Worm (Caenorhabditis elegans) whole organism, midembryonic: ENCODE data around the gene rrf-3.

Source experiments
- T22C8.4 ChIP-seq: fragments of 200-800 bp; sonication (Bioruptor generic); IDR thresholded peaks from 2 replicates; pipeline ENCODE4 v1.3.6; 2022; ENCODE audit warnings: missing genetic modification characterization, missing compliant biosample characterization
- cog-1 ChIP-seq: sonication (generic microtip); optimal IDR thresholded peaks from 2 replicates; lab custom pipeline; 2016; ENCODE audit warnings: missing genetic modification characterization, missing compliant biosample characterization
- flt-1 ChIP-seq: fragments of 200-800 bp; sonication (Bioruptor generic); IDR thresholded peaks from 2 replicates; pipeline ENCODE4 v1.3.6; 2022; ENCODE audit warnings: missing genetic modification characterization, missing compliant biosample characterization
- klf-2 ChIP-seq: fragments of 200-800 bp; sonication (Bioruptor generic); conservative IDR thresholded peaks from 2 replicates; pipeline ENCODE4 v1.3.6; 2022; ENCODE audit warnings: missing genetic modification reagents, missing genetic modification characterization, missing compliant biosample characterization
- med-1 ChIP-seq: sonication (generic microtip); optimal IDR thresholded peaks from 2 replicates; lab custom pipeline; 2017; ENCODE audit warnings: missing genetic modification characterization, mild to moderate bottlenecking, missing compliant biosample characterization, antibody characterized with exemption, missing genetic modification reagents; ENCODE audit not compliant: insufficient read depth
- ref-1 ChIP-seq: fragments of 200-800 bp; sonication (Bioruptor generic); conservative IDR thresholded peaks from 2 replicates; pipeline ENCODE4 v1.3.6; 2022; ENCODE audit warnings: missing genetic modification reagents, missing genetic modification characterization, missing compliant biosample characterization
- tab-1 ChIP-seq: fragments of 200-800 bp; sonication (Bioruptor generic); IDR thresholded peaks from 2 replicates; pipeline ENCODE4 v1.3.6; 2022; ENCODE audit warnings: missing genetic modification characterization, missing compliant biosample characterization
- ztf-23 ChIP-seq: fragments of 200-800 bp; sonication (Bioruptor generic); IDR thresholded peaks from 2 replicates; pipeline ENCODE4 v1.3.6; 2022; ENCODE audit warnings: missing genetic modification reagents, missing genetic modification characterization, missing compliant biosample characterization
- ztf-29 ChIP-seq: fragments of 200-800 bp; sonication (Bioruptor generic); IDR thresholded peaks from 2 replicates; pipeline ENCODE4 v1.3.6; 2022; ENCODE audit warnings: missing genetic modification reagents, missing genetic modification characterization, missing compliant biosample characterization

DNA sequence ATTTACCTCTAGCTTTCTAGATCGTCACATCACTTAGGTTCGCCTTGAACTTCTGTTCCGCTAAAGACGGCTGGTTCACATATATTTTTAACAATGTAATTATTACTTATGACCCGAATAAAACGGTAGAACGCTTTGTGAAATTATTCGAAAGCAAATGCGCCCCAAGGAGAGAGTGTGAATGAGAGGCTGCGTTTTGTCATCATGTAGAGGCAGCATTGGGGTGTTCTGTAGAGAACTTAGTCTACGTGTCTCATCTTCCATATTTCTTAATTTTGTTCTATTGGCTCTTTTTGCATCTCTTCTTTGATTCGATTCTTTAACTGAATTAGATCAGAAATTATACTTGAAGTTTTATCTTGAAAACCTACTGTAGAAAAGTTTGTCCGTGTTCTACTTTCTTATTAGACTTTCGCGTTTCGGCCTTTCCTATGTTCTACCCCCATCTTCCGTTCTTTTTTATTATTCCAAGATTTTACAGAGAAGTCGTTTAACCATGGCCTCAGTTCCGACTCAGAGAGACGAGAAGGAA is 24.2 kb upstream of the rrf-3 start, which contains the start of gene cdc-48.2:
- TF ChIP-seq cog-1 (tag; lab: Kevin White, UChicago): no peak
- no peak for TF ChIP-seq ref-1 (GFP tag; lab: Robert Waterston, UW)
- no peak for TF ChIP-seq ztf-29
- no peak for TF ChIP-seq T22C8.4 (GFP tag; lab: Robert Waterston, UW)
- TF ChIP-seq tab-1 (GFP tag; lab: Robert Waterston, UW): no peak
- TF ChIP-seq klf-2 (GFP tag; lab: Robert Waterston, UW): no peak
- TF ChIP-seq flt-1: no peak
- no peak for TF ChIP-seq med-1 (GFP tag; lab: Kevin White, UChicago)
- no peak for TF ChIP-seq ztf-23 (GFP tag; lab: Robert Waterston, UW)
